Worm (Caenorhabditis elegans): ENCODE results near the gene T24C2.5.
A peak's percentile ranks its signal among the peaks of the same experiment; 100 is the strongest.

Gene T24C2.5

ce11 chrX:14491103-14491502 lies 43.1 kb upstream of the T24C2.5 start (continued):
- TF ChIP-seq F13H6.1 (tag; optimal IDR thresholded peaks at IDR 0.05) (no peak), odd-2 (tag; optimal IDR thresholded peaks at IDR 0.05) (no peak), dmd-4 (tag; optimal IDR thresholded peaks at IDR 0.05; ENCODE audit: borderline replicate concordance) (peak; percentile 14), hlh-6 (tag; optimal IDR thresholded peaks at IDR 0.05) (no peak), elt-4 (tag; optimal IDR thresholded peaks at IDR 0.05) (no peak), ttx-3 (tag; optimal IDR thresholded peaks at IDR 0.05) (no peak), ceh-24 (tag; optimal IDR thresholded peaks at IDR 0.05) (no peak), pag-3 (tag; optimal IDR thresholded peaks at IDR 0.05; ENCODE audit: borderline replicate concordance) (no peak), K09A11.1 (tag; optimal IDR thresholded peaks at IDR 0.05; ENCODE audit: insufficient read depth) (no peak), unc-86 (tag; optimal IDR thresholded peaks at IDR 0.05) (no peak), ceh-19 (GFP tag; optimal IDR thresholded peaks at IDR 0.05) (no peak), elt-2 (tag; optimal IDR thresholded peaks at IDR 0.05) (peak; percentile 13), nfya-1 (tag; optimal IDR thresholded peaks at IDR 0.05) (peak; percentile 16), ceh-9 (tag; optimal IDR thresholded peaks at IDR 0.05) (no peak), sox-2 (GFP tag; IDR thresholded peaks at IDR 0.05) (peak; percentile 55; the same call in 1 of the 2 replicates), fkh-6 (tag; optimal IDR thresholded peaks at IDR 0.05) (no peak), nhr-232 (tag; optimal IDR thresholded peaks at IDR 0.05) (no peak), ref-2 (tag; optimal IDR thresholded peaks at IDR 0.05) (peak; percentile 38), ahr-1 (tag; optimal IDR thresholded peaks at IDR 0.05) (no peak), ceh-14 (tag; optimal IDR thresholded peaks at IDR 0.05) (no peak), ama-1 (optimal IDR thresholded peaks at IDR 0.05) (peak; percentile 68), unc-42 (tag; optimal IDR thresholded peaks at IDR 0.05) (peak; percentile 3), ceh-31 (tag; optimal IDR thresholded peaks at IDR 0.05) (no peak), ceh-48 (tag; optimal IDR thresholded peaks at IDR 0.05) (no peak), sdc-2 (tag; optimal IDR thresholded peaks at IDR 0.05) (peak; percentile 59), ceh-2 (tag; optimal IDR thresholded peaks at IDR 0.05) (no peak), C38D4.7 (GFP tag; optimal IDR thresholded peaks at IDR 0.05) (no peak), ztf-16 (tag; optimal IDR thresholded peaks at IDR 0.05) (no peak)

DNA sequence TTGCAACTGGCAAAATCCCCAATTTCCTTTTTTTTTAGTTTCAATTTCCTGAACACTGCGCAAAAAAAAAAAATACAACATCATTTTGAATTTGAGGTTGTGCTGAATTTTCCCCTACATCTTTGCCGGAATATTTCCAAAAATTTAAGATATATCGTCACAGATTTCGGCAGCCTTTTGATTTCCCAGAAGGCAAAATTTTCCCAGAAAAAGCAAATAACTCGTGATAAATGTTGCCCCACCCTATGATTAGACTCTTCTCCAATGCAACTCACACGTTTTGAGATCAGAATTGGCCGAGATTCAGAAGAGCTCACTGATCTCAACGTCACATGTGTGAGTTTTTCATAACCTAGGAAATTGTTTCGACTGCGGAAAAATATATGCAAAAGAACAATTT lies 41.8 kb upstream of the T24C2.5 start:
- no peak for TF ChIP-seq ceh-18 (tag; optimal IDR thresholded peaks at IDR 0.05)
- TF ChIP-seq dve-1 (tag; optimal IDR thresholded peaks at IDR 0.05): no peak
- TF ChIP-seq pat-9 (tag; optimal IDR thresholded peaks at IDR 0.05): no peak
- no peak for TF ChIP-seq ceh-24 (tag; optimal IDR thresholded peaks at IDR 0.05)
- TF ChIP-seq unc-3 (GFP tag; conservative IDR thresholded peaks at IDR 0.05): no peak
- TF ChIP-seq unc-3 (tag; optimal IDR thresholded peaks at IDR 0.05): no peak
- no peak for TF ChIP-seq ceh-34 (tag; optimal IDR thresholded peaks at IDR 0.05)
- no peak for TF ChIP-seq ets-4 (tag; optimal IDR thresholded peaks at IDR 0.05)
- no peak for TF ChIP-seq pros-1 (tag; optimal IDR thresholded peaks at IDR 0.05)

ce11 chrX:14495075-14495474 lies 39.1 kb upstream of the T24C2.5 start:
- no peak for TF ChIP-seq sox-2 (GFP tag; IDR thresholded peaks at IDR 0.05)
- no peak for TF ChIP-seq ceh-19 (GFP tag; optimal IDR thresholded peaks at IDR 0.05)
- TF ChIP-seq fax-1 (tag; optimal IDR thresholded peaks at IDR 0.05): no peak
- TF ChIP-seq C38D4.7 (GFP tag; optimal IDR thresholded peaks at IDR 0.05): no peak
- TF ChIP-seq Y22D7AL.16 (tag; optimal IDR thresholded peaks at IDR 0.05): no peak
- no peak for TF ChIP-seq nfya-1 (tag; optimal IDR thresholded peaks at IDR 0.05)
- TF ChIP-seq pqm-1 (tag; optimal IDR thresholded peaks at IDR 0.05): no peak

DNA sequence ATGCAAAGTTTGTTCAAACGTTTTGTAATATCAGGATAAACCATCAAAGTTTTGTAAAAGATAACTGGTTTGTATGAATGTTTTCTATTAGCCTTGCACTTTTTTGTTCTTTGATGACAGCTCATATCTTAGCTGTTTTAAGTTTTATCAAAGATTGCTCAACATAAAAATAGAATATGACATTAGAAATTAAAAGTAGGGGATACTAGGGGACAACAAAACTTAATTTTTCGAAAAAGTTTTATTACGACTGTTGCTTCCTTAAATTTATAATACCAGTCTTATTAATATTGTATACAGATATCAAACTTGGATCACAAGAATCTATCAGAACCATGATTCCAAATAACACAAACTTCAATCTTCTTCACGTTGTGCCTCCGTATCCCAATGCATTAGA lies 38.4 kb upstream of the T24C2.5 start, which contains the start of gene ztf-14:
Gene ztf-14 (plus strand): TSS at position 301 of the 400 bp plus-strand sequence.
- TF ChIP-seq fkh-6 (tag; optimal IDR thresholded peaks at IDR 0.05) (no peak), C38D4.7 (GFP tag; optimal IDR thresholded peaks at IDR 0.05) (no peak), nhr-232 (tag; optimal IDR thresholded peaks at IDR 0.05) (no peak), tbx-2 (tag; optimal IDR thresholded peaks at IDR 0.05) (no peak), sdc-2 (tag; optimal IDR thresholded peaks at IDR 0.05) (no peak), hlh-13 (GFP tag; optimal IDR thresholded peaks at IDR 0.05) (no peak), ets-4 (tag; optimal IDR thresholded peaks at IDR 0.05) (no peak)
